Fruit fly (Drosophila melanogaster) whole organism, embryonic: Measurements from ENCODE around the gene Cpr76Bc.
A peak's percentile ranks its signal among the peaks of the same experiment; 100 is the strongest.

Source experiments
- Bteb2 ChIP-seq: fragments of 200-800 bp; sonication (Bioruptor generic); optimal IDR thresholded peaks from 2 replicates; lab custom pipeline; 2016; ENCODE audit warnings: missing biosample characterization, missing genetic modification characterization
- CG10543 ChIP-seq: fragments of 200-800 bp; sonication (Bioruptor generic); optimal IDR thresholded peaks from 3 replicates; lab custom pipeline; 2017; ENCODE audit warnings: missing biosample characterization, mild to moderate bottlenecking, missing genetic modification characterization, moderate library complexity
- CG12155 ChIP-seq: fragments of 200-800 bp; sonication (Bioruptor generic); optimal IDR thresholded peaks from 3 replicates; lab custom pipeline; 2016; ENCODE audit warnings: missing biosample characterization, missing genetic modification characterization
- CG12299 ChIP-seq: fragments of 200-800 bp; sonication (Bioruptor generic); optimal IDR thresholded peaks from 2 replicates; lab custom pipeline; 2018; ENCODE audit warnings: missing biosample characterization, mild to moderate bottlenecking, missing genetic modification characterization
- CG13424 ChIP-seq: fragments of 200-800 bp; sonication (Bioruptor generic); optimal IDR thresholded peaks from 2 replicates; lab custom pipeline; 2019; ENCODE audit warnings: missing biosample characterization, mild to moderate bottlenecking, missing genetic modification characterization, moderate library complexity
- CG13894 ChIP-seq: fragments of 200-800 bp; sonication (Bioruptor generic); optimal IDR thresholded peaks from 3 replicates; lab custom pipeline; 2018; ENCODE audit warnings: missing biosample characterization, mild to moderate bottlenecking, missing genetic modification characterization, moderate library complexity
- CG14965 ChIP-seq: fragments of 200-800 bp; sonication (Bioruptor generic); optimal IDR thresholded peaks from 2 replicates; lab custom pipeline; 2016; ENCODE audit warnings: missing biosample characterization, missing genetic modification characterization, borderline replicate concordance
- CG1529 ChIP-seq: fragments of 200-800 bp; sonication (Bioruptor generic); optimal IDR thresholded peaks from 3 replicates; lab custom pipeline; 2018; ENCODE audit warnings: missing biosample characterization, missing genetic modification characterization
- CG1647 ChIP-seq: fragments of 200-800 bp; sonication (Bioruptor generic); optimal IDR thresholded peaks from 3 replicates; lab custom pipeline; 2016; ENCODE audit warnings: missing biosample characterization, missing genetic modification characterization
- CG17568 ChIP-seq: fragments of 200-800 bp; sonication (Bioruptor generic); optimal IDR thresholded peaks from 2 replicates; lab custom pipeline; 2018; ENCODE audit warnings: missing biosample characterization, mild to moderate bottlenecking, missing genetic modification characterization, moderate library complexity
- CG18764 ChIP-seq: fragments of 200-800 bp; sonication (Bioruptor generic); optimal IDR thresholded peaks from 3 replicates; lab custom pipeline; 2016; ENCODE audit warnings: missing biosample characterization, missing genetic modification characterization
- CG2678 ChIP-seq: fragments of 200-800 bp; sonication (Bioruptor generic); optimal IDR thresholded peaks from 3 replicates; lab custom pipeline; 2019; ENCODE audit warnings: missing biosample characterization, mild to moderate bottlenecking, missing genetic modification characterization, moderate library complexity
- CG33557 ChIP-seq: fragments of 200-800 bp; sonication (Bioruptor generic); optimal IDR thresholded peaks from 2 replicates; lab custom pipeline; 2019; ENCODE audit warnings: missing biosample characterization, mild to moderate bottlenecking, missing genetic modification characterization, moderate library complexity
- CG3847 ChIP-seq: fragments of 200-800 bp; sonication (Bioruptor generic); IDR thresholded peaks from 2 replicates; pipeline ENCODE4 v1.3.6; 2022; ENCODE audit warnings: missing biosample characterization, missing genetic modification characterization
- CG5180 ChIP-seq: fragments of 200-800 bp; sonication (Bioruptor generic); optimal IDR thresholded peaks from 3 replicates; lab custom pipeline; 2017; ENCODE audit warnings: missing biosample characterization, missing genetic modification characterization, mild to moderate bottlenecking, moderate library complexity, missing genetic modification reagents
- CG6813 ChIP-seq: fragments of 200-800 bp; sonication (Bioruptor generic); optimal IDR thresholded peaks from 2 replicates; lab custom pipeline; 2017; ENCODE audit warnings: missing biosample characterization, missing genetic modification characterization, mild to moderate bottlenecking, moderate library complexity, missing genetic modification reagents
- CG7745 ChIP-seq: fragments of 200-800 bp; sonication (Bioruptor generic); optimal IDR thresholded peaks from 2 replicates; lab custom pipeline; 2018; ENCODE audit warnings: missing biosample characterization, mild to moderate bottlenecking, missing genetic modification characterization, moderate library complexity
- CG7839 ChIP-seq: fragments of 200-800 bp; sonication (Bioruptor generic); optimal IDR thresholded peaks from 3 replicates; lab custom pipeline; 2018; ENCODE audit warnings: missing biosample characterization, mild to moderate bottlenecking, missing genetic modification characterization, moderate library complexity
- CG8089 ChIP-seq: fragments of 200-800 bp; sonication (Bioruptor generic); optimal IDR thresholded peaks from 3 replicates; lab custom pipeline; 2016; ENCODE audit warnings: missing biosample characterization, missing genetic modification characterization
- Doc2 ChIP-seq: fragments of 200-800 bp; sonication (Bioruptor generic); IDR thresholded peaks from 2 replicates; pipeline ENCODE4 v1.3.6; 2022; ENCODE audit warnings: missing biosample characterization, missing genetic modification characterization
- Doc3 ChIP-seq: fragments of 200-800 bp; sonication (Bioruptor generic); IDR thresholded peaks from 3 replicates; pipeline ENCODE4 v1.3.6; 2022; ENCODE audit warnings: missing biosample characterization, missing genetic modification characterization; ENCODE audit not compliant: partially characterized antibody
- E2f1 ChIP-seq: fragments of 200-800 bp; sonication (Bioruptor generic); IDR thresholded peaks from 2 replicates; pipeline ENCODE4 v1.3.6; 2022; ENCODE audit warnings: missing biosample characterization, missing genetic modification characterization
- ERR ChIP-seq: fragments of 200-800 bp; sonication (Bioruptor generic); optimal IDR thresholded peaks from 2 replicates; lab custom pipeline; 2016; ENCODE audit warnings: missing biosample characterization, missing genetic modification characterization
- Ets97D ChIP-seq: fragments of 200-800 bp; sonication (Bioruptor generic); optimal IDR thresholded peaks from 3 replicates; lab custom pipeline; 2016; ENCODE audit warnings: missing biosample characterization, missing genetic modification characterization
- H15 ChIP-seq: fragments of 200-800 bp; sonication (Bioruptor generic); IDR thresholded peaks from 3 replicates; pipeline ENCODE4 v1.3.6; 2022; ENCODE audit warnings: missing biosample characterization, missing genetic modification characterization
- HLHmδ ChIP-seq: fragments of 200-800 bp; sonication (Bioruptor generic); optimal IDR thresholded peaks from 2 replicates; lab custom pipeline; 2018; ENCODE audit warnings: missing biosample characterization, mild to moderate bottlenecking, missing genetic modification characterization, moderate library complexity
- Hr78 ChIP-seq, 2 experiments: fragments of 200-800 bp in 1 of 2; fragments of >200 bp in 1 of 2; sonication (Bioruptor generic) in 1 of 2; optimal IDR thresholded peaks; 2 replicates each; lab custom pipeline; 2017 to 2019; ENCODE audit warnings: missing biosample characterization in 2 of 2, missing genetic modification characterization in 2 of 2, mild to moderate bottlenecking in 1 of 2, moderate library complexity in 1 of 2
- Ravus ChIP-seq: fragments of 200-800 bp; sonication (Bioruptor generic); IDR thresholded peaks from 2 replicates; pipeline ENCODE4 v1.3.6; 2022; ENCODE audit warnings: missing biosample characterization, missing genetic modification characterization
- Trl ChIP-seq, 3 experiments: fragments of >200 bp in 2 of 3; fragments of 200-800 bp in 1 of 3; sonication (Bioruptor generic) in 1 of 3; optimal IDR thresholded peaks; 2 replicates in 1 of 3; 3 replicates in 2 of 3; lab custom pipeline; 2016 to 2017; ENCODE audit warnings: missing biosample characterization in 1 of 3, missing genetic modification characterization in 1 of 3
- Xrp1 ChIP-seq: fragments of 200-800 bp; sonication (Bioruptor generic); IDR thresholded peaks from 2 replicates; pipeline ENCODE4 v1.3.6; 2022; ENCODE audit warnings: missing biosample characterization, missing genetic modification characterization
- ato ChIP-seq: fragments of 200-800 bp; sonication (Bioruptor generic); IDR thresholded peaks from 2 replicates; pipeline ENCODE4 v1.3.6; 2022; ENCODE audit warnings: missing biosample characterization, missing genetic modification characterization; ENCODE audit not compliant: partially characterized antibody
- btn ChIP-seq: fragments of 200-800 bp; sonication (Bioruptor generic); optimal IDR thresholded peaks from 2 replicates; lab custom pipeline; 2016; ENCODE audit warnings: missing biosample characterization, missing genetic modification characterization
- chm ChIP-seq: fragments of 200-800 bp; sonication (Bioruptor generic); IDR thresholded peaks from 2 replicates; pipeline ENCODE4 v1.3.6; 2022; ENCODE audit warnings: missing biosample characterization, missing genetic modification characterization
- cwo ChIP-seq: fragments of 200-800 bp; sonication (Bioruptor generic); optimal IDR thresholded peaks from 3 replicates; lab custom pipeline; 2017; ENCODE audit warnings: missing biosample characterization, missing genetic modification characterization, mild to moderate bottlenecking, moderate library complexity, missing genetic modification reagents
- dmrt11E ChIP-seq: fragments of 200-800 bp; sonication (Bioruptor generic); optimal IDR thresholded peaks from 3 replicates; lab custom pipeline; 2018; ENCODE audit warnings: missing biosample characterization, mild to moderate bottlenecking, missing genetic modification characterization, moderate library complexity
- fd102C ChIP-seq: fragments of 200-800 bp; sonication (Bioruptor generic); optimal IDR thresholded peaks from 2 replicates; lab custom pipeline; 2018; ENCODE audit warnings: missing biosample characterization, mild to moderate bottlenecking, missing genetic modification characterization, moderate library complexity
- fd3F ChIP-seq: fragments of 200-800 bp; sonication (Bioruptor generic); optimal IDR thresholded peaks from 2 replicates; lab custom pipeline; 2018; ENCODE audit warnings: missing biosample characterization, mild to moderate bottlenecking, missing genetic modification characterization, moderate library complexity
- hbn ChIP-seq: fragments of 200-800 bp; sonication (Bioruptor generic); IDR thresholded peaks from 2 replicates; pipeline ENCODE4 v1.3.6; 2022; ENCODE audit warnings: missing biosample characterization, missing genetic modification characterization; ENCODE audit not compliant: partially characterized antibody
- jing ChIP-seq: fragments of 200-800 bp; sonication (Bioruptor generic); optimal IDR thresholded peaks from 2 replicates; lab custom pipeline; 2018; ENCODE audit warnings: missing biosample characterization, mild to moderate bottlenecking, missing genetic modification characterization
- ken ChIP-seq: fragments of 200-800 bp; sonication (Bioruptor generic); IDR thresholded peaks from 3 replicates; pipeline ENCODE4 v1.3.6; 2022; ENCODE audit warnings: missing biosample characterization, missing genetic modification characterization
- kni ChIP-seq: fragments of 200-800 bp; sonication (Bioruptor generic); optimal IDR thresholded peaks from 3 replicates; lab custom pipeline; 2017; ENCODE audit warnings: mild to moderate bottlenecking, missing biosample characterization, missing genetic modification reagents, missing genetic modification characterization
- luna ChIP-seq: fragments of 200-800 bp; sonication (Bioruptor generic); optimal IDR thresholded peaks from 2 replicates; lab custom pipeline; 2016; ENCODE audit warnings: missing biosample characterization, missing genetic modification characterization
- nau ChIP-seq: fragments of 200-800 bp; sonication (Bioruptor generic); optimal IDR thresholded peaks from 3 replicates; lab custom pipeline; 2017; ENCODE audit warnings: missing biosample characterization, mild to moderate bottlenecking, missing genetic modification characterization, missing genetic modification reagents
- nerfin-1 ChIP-seq: fragments of 200-800 bp; sonication (Bioruptor generic); optimal IDR thresholded peaks from 3 replicates; lab custom pipeline; 2019; ENCODE audit warnings: missing biosample characterization, mild to moderate bottlenecking, missing genetic modification characterization, moderate library complexity
- oc ChIP-seq: fragments of 200-800 bp; sonication (Bioruptor generic); optimal IDR thresholded peaks from 2 replicates; lab custom pipeline; 2018; ENCODE audit warnings: missing biosample characterization, mild to moderate bottlenecking, missing genetic modification characterization, moderate library complexity
- otp ChIP-seq: fragments of 200-800 bp; sonication (Bioruptor generic); IDR thresholded peaks from 3 replicates; pipeline ENCODE4, ENCODE4 v1.3.6; 2022; ENCODE audit warnings: missing biosample characterization, missing genetic modification characterization
- pb ChIP-seq: fragments of 200-800 bp; sonication (Bioruptor generic); optimal IDR thresholded peaks from 3 replicates; lab custom pipeline; 2016; ENCODE audit warnings: missing biosample characterization, missing genetic modification characterization
- peb ChIP-seq: fragments of 200-800 bp; sonication (Bioruptor generic); IDR thresholded peaks from 2 replicates; pipeline ENCODE4 v1.3.6; 2022; ENCODE audit warnings: missing biosample characterization, missing genetic modification characterization
- pum ChIP-seq: fragments of 200-800 bp; sonication (Bioruptor generic); optimal IDR thresholded peaks from 2 replicates; lab custom pipeline; 2016; ENCODE audit warnings: missing biosample characterization, missing genetic modification characterization
- yki ChIP-seq: fragments of >200 bp; optimal IDR thresholded peaks from 3 replicates; lab custom pipeline; 2018

The Cpr76Bc gene

dm6 chr3L:19575650-19576049 is 54.9 kb downstream of the Cpr76Bc start (continued):
- peak; percentile 49 for TF ChIP-seq CG13424 (tag; lab: Kevin White, UChicago)
- TF ChIP-seq CG33557 (GFP tag; lab: Kevin White, UChicago), result peak; percentile 58
- no peak for TF ChIP-seq Doc3 (GFP tag; lab: Robert Waterston, UW)
- TF ChIP-seq Hr78 (GFP tag; optimal IDR thresholded peaks at IDR 0.05; lab: Kevin White, UChicago), result peak in 1 of 2 experiments; percentile 33
- TF ChIP-seq CG14965 (GFP tag; lab: Kevin White, UChicago), result no peak
- no peak for TF ChIP-seq CG3847 (GFP tag; lab: Robert Waterston, UW)
- TF ChIP-seq CG17568, result peak; percentile 48
- TF ChIP-seq hbn (GFP tag; lab: Robert Waterston, UW), result no peak
- no peak for TF ChIP-seq fd102C (GFP tag; lab: Kevin White, UChicago)
- no peak for TF ChIP-seq CG12155 (GFP tag; lab: Kevin White, UChicago)
- TF ChIP-seq CG7745 (tag; lab: Kevin White, UChicago), result peak; percentile 63
- peak; percentile 39 for TF ChIP-seq CG1647 (GFP tag; lab: Kevin White, UChicago)
- no peak for TF ChIP-seq cwo (GFP tag; lab: Kevin White, UChicago)
- no peak for TF ChIP-seq pb (GFP tag; lab: Kevin White, UChicago)
- peak; percentile 59 for TF ChIP-seq CG1529 (GFP tag; lab: Kevin White, UChicago)
- no peak for TF ChIP-seq CG13894 (tag; lab: Kevin White, UChicago)
- no peak for TF ChIP-seq ken (GFP tag; lab: Robert Waterston, UW)
- TF ChIP-seq CG2678 (tag; lab: Kevin White, UChicago), result peak; percentile 49
- TF ChIP-seq Ets97D (GFP tag; lab: Kevin White, UChicago), result no peak
- TF ChIP-seq pum (GFP tag; lab: Kevin White, UChicago), result no peak
- peak; percentile 10 for TF ChIP-seq dmrt11E (tag; lab: Kevin White, UChicago)
- TF ChIP-seq nerfin-1 (tag; lab: Kevin White, UChicago), result no peak
- no peak for TF ChIP-seq CG5180 (GFP tag; lab: Kevin White, UChicago)
- TF ChIP-seq Doc2 (GFP tag; lab: Robert Waterston, UW), result no peak
- TF ChIP-seq H15 (GFP tag; lab: Robert Waterston, UW), result peak; percentile 50; the same call in 2 of the 3 replicates
- peak; percentile 75 for TF ChIP-seq CG10543
- TF ChIP-seq Xrp1 (GFP tag; lab: Robert Waterston, UW), result peak; percentile 47; the same call in 1 of the 2 replicates
- peak; percentile 0 for TF ChIP-seq CG7839 (tag; lab: Kevin White, UChicago)
- peak; percentile 61 for TF ChIP-seq HLHmδ (GFP tag; lab: Kevin White, UChicago)
- TF ChIP-seq ERR (GFP tag; lab: Kevin White, UChicago), result no peak
- TF ChIP-seq Trl (optimal IDR thresholded peaks at IDR 0.05; lab: Kevin White, UChicago), result no peak
- TF ChIP-seq Trl (GFP tag; optimal IDR thresholded peaks at IDR 0.05; lab: Kevin White, UChicago), result peak; percentile 2
- TF ChIP-seq luna (GFP tag; lab: Kevin White, UChicago), result no peak
- TF ChIP-seq chm, result peak; percentile 13; the same call in 1 of the 2 replicates
- TF ChIP-seq Ravus (GFP tag; lab: Robert Waterston, UW), result no peak
- no peak for TF ChIP-seq E2f1
- TF ChIP-seq CG8089 (GFP tag; lab: Kevin White, UChicago), result peak; percentile 50
- no peak; the same call in 2 of the 3 replicates for TF ChIP-seq otp (GFP tag; lab: Robert Waterston, UW)
- peak; percentile 16 for TF ChIP-seq CG12299
- no peak for TF ChIP-seq ato (GFP tag; lab: Robert Waterston, UW)
- TF ChIP-seq btn (GFP tag; lab: Kevin White, UChicago), result peak; percentile 16
- peak; percentile 47 for TF ChIP-seq oc (tag; lab: Kevin White, UChicago)
- no peak for TF ChIP-seq peb (GFP tag; lab: Robert Waterston, UW)
- TF ChIP-seq yki (lab: Kevin White, UChicago), result no peak
- TF ChIP-seq CG6813, result peak; percentile 62
- TF ChIP-seq nau (GFP tag; lab: Kevin White, UChicago), result peak; percentile 52
- TF ChIP-seq CG18764 (GFP tag; lab: Kevin White, UChicago), result no peak
- peak; percentile 68 for TF ChIP-seq kni
- no peak for TF ChIP-seq Bteb2 (GFP tag; lab: Kevin White, UChicago)
- TF ChIP-seq jing (GFP tag; lab: Kevin White, UChicago), result no peak
- TF ChIP-seq fd3F (GFP tag; lab: Kevin White, UChicago), result no peak
